Worm (Caenorhabditis elegans): ENCODE results near the gene rsp-8.

Gene rsp-8

ce11 chrIII:11856852-11857251 lies 30.6 kb downstream of the rsp-8 start:
- TF ChIP-seq ets-4 (GFP tag; optimal IDR thresholded peaks at IDR 0.05) (no peak), aptf-2 (GFP tag; conservative IDR thresholded peaks at IDR 0.05) (no peak), egl-18 (GFP tag; IDR thresholded peaks at IDR 0.05) (no peak), snpc-1.1 (tag; optimal IDR thresholded peaks at IDR 0.05; ENCODE audit: insufficient read depth) (no peak), mes-4 (tag; optimal IDR thresholded peaks at IDR 0.05) (no peak), F37B4.10 (GFP tag; IDR thresholded peaks at IDR 0.05) (no peak), ztf-22 (GFP tag; optimal IDR thresholded peaks at IDR 0.05) (no peak), unc-130 (GFP tag; optimal IDR thresholded peaks at IDR 0.05) (no peak), F10E7.11 (tag; optimal IDR thresholded peaks at IDR 0.05) (no peak), nhr-120 (GFP tag; IDR thresholded peaks at IDR 0.05) (no peak), K12H6.12 (tag; optimal IDR thresholded peaks at IDR 0.05) (no peak), nfyb-1 (GFP tag; IDR thresholded peaks at IDR 0.05) (no peak), egl-44 (GFP tag; IDR thresholded peaks at IDR 0.05) (no peak), Y53G8AR.9 (GFP tag; conservative IDR thresholded peaks at IDR 0.05) (no peak), dpff-1 (tag; optimal IDR thresholded peaks at IDR 0.05) (no peak), die-1 (tag; optimal IDR thresholded peaks at IDR 0.05) (no peak), lin-40 (tag; optimal IDR thresholded peaks at IDR 0.05) (no peak)

ce11 chrIII:11861123-11861522 lies 34.9 kb downstream of the rsp-8 start:
- no peak for TF ChIP-seq aptf-3 (GFP tag; IDR thresholded peaks at IDR 0.05)
- TF ChIP-seq atf-7 (tag; optimal IDR thresholded peaks at IDR 0.05), result no peak
- peak; percentile 52 for TF ChIP-seq nfyb-1 (GFP tag; IDR thresholded peaks at IDR 0.05)

DNA sequence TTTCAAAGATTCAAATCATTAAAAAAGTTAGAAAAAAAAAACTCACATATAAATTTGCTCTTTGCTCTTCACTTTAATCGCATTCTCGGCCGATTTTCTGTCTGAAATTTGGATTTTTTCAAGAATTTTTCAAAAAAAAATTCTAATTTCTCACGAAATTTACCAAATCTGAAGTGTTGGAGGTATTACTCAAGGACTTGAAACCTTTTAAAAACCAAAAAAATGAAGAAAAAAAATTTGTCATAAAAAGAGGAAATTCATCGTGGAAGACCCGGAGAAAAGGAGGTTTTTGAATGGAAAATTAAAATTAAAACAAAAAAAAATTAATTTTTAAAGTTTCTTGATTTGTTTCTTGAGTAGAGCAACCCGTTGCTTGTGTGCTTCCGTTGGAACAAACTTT lies 35.9 kb downstream of the rsp-8 start, which contains the start of gene Y56A3A.2:
Y56A3A.2 (minus strand) TSS at position 101 of the 400 bp plus-strand sequence.
- TF ChIP-seq nfya-1 (tag; optimal IDR thresholded peaks at IDR 0.05; ENCODE audit: borderline replicate concordance, insufficient read depth) (no peak), nfya-2 (GFP tag; IDR thresholded peaks at IDR 0.05) (no peak), K12H6.12 (tag; optimal IDR thresholded peaks at IDR 0.05) (no peak), let-607 (tag; optimal IDR thresholded peaks at IDR 0.05) (no peak), hlh-26 (GFP tag; conservative IDR thresholded peaks at IDR 0.05) (no peak), T26A5.8 (tag; optimal IDR thresholded peaks at IDR 0.05) (no peak), attf-3 (GFP tag; conservative IDR thresholded peaks at IDR 0.05) (no peak), sdz-38 (tag; optimal IDR thresholded peaks at IDR 0.05) (no peak), mxl-1 (tag; optimal IDR thresholded peaks at IDR 0.05) (no peak), madf-3 (GFP tag; IDR thresholded peaks at IDR 0.05) (no peak), D2030.7 (GFP tag; IDR thresholded peaks at IDR 0.05) (no peak), rpc-1 (optimal IDR thresholded peaks at IDR 0.05) (no peak), rpc-1 (tag; optimal IDR thresholded peaks at IDR 0.05) (no peak), ztf-28 (GFP tag; IDR thresholded peaks at IDR 0.05) (no peak), B0019.2 (GFP tag; conservative IDR thresholded peaks at IDR 0.05) (no peak), F10E7.11 (tag; optimal IDR thresholded peaks at IDR 0.05) (no peak)

DNA sequence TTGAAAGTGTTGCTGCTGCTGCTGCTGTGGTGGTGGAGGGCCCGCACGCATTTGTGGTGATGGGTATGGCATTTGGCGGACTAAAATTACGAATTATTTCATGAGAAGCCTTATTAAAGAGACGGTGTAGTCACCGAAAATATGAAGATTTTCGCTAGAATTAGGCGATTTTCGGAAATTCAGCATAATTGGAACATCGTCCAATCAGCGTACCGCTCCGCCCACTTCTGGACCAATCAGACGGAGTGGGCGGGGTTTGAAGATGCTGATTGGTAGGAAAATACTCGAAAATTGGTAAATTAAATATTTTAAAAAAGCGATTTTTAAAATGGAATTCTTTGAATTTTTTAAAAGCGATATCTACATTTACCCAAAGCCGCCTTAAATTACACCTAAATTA lies 39.9 kb downstream of the rsp-8 start:
- no peak for TF ChIP-seq mes-4 (tag; optimal IDR thresholded peaks at IDR 0.05)
- TF ChIP-seq nfyb-1 (GFP tag; IDR thresholded peaks at IDR 0.05), result peak; percentile 58; the same call in 1 of the 2 replicates

All from whole organism, young adult.